Worm (Caenorhabditis elegans): ENCODE measurements around the gene alg-1.

DNA sequence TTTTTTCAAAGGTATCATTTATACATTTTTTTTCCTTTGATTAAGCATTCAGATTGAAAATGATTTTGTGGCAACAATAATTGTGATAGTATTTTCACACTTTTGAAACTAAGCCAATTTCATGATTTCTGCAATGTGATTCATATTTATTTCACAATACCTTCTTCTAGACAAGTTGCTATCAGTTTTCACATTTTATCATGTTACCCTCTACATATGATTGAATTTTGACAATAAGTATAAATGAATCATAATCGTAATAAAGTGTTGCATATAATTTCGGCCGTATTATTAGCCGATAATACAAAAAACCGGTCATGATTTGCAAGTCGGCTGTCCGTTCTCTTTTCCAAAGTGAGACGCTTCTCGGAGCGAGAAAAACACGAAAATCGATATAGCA, 10.5 kb downstream of the alg-1 start:
- TF ChIP-seq crh-2 (tag; optimal IDR thresholded peaks at IDR 0.05) (no peak), mab-5 (tag; optimal IDR thresholded peaks at IDR 0.05) (no peak), lin-11 (tag; optimal IDR thresholded peaks at IDR 0.05) (no peak)

Data from whole organism, L2 larva.